Worm (Caenorhabditis elegans) whole organism, L3 larva: Measurements from ENCODE around the gene idpc-7.

Experiments used
- R02D3.7 ChIP-seq: fragments of 150-350 bp; optimal IDR thresholded peaks from 2 replicates; lab custom pipeline; 2014; ENCODE audit warnings: missing biosample characterization, missing genetic modification characterization
- aly-2 ChIP-seq: fragments of 150-350 bp; optimal IDR thresholded peaks from 2 replicates; lab custom pipeline; 2014; ENCODE audit warnings: missing biosample characterization, missing genetic modification characterization
- ama-1 ChIP-seq: fragments of 150-350 bp; optimal IDR thresholded peaks from 2 replicates; lab custom pipeline; 2018
- ceh-16 ChIP-seq: sonication (generic microtip); optimal IDR thresholded peaks from 2 replicates; lab custom pipeline; 2017; ENCODE audit warnings: missing biosample characterization, missing genetic modification characterization
- ceh-28 ChIP-seq: fragments of 150-350 bp; optimal IDR thresholded peaks from 2 replicates; lab custom pipeline; 2014; ENCODE audit warnings: missing biosample characterization, missing genetic modification reagents, missing genetic modification characterization
- ceh-82 ChIP-seq: fragments of 150-350 bp; optimal IDR thresholded peaks from 2 replicates; lab custom pipeline; 2014; ENCODE audit warnings: missing biosample characterization, missing genetic modification characterization
- daf-12 ChIP-seq: fragments of 150-350 bp; optimal IDR thresholded peaks from 2 replicates; lab custom pipeline; 2014; ENCODE audit warnings: missing biosample characterization, missing genetic modification reagents, missing genetic modification characterization
- egl-27 ChIP-seq: sonication (generic microtip); optimal IDR thresholded peaks from 4 replicates; lab custom pipeline; 2017; ENCODE audit warnings: missing biosample characterization, missing genetic modification reagents, missing genetic modification characterization
- elt-1 ChIP-seq: fragments of 150-350 bp; optimal IDR thresholded peaks from 2 replicates; lab custom pipeline; 2014; ENCODE audit warnings: missing biosample characterization, missing genetic modification characterization
- elt-2 ChIP-seq: sonication (generic microtip); optimal IDR thresholded peaks from 2 replicates; lab custom pipeline; 2016; ENCODE audit warnings: missing genetic modification reagents, mild to moderate bottlenecking, missing genetic modification characterization, missing compliant biosample characterization
- elt-3 ChIP-seq, 3 experiments: fragments of 150-350 bp in 1 of 3; sonication (generic microtip) in 2 of 3; optimal IDR thresholded peaks; 2 replicates in 2 of 3; 4 replicates in 1 of 3; lab custom pipeline; 2014 to 2017; ENCODE audit warnings: missing biosample characterization in 3 of 3, missing genetic modification characterization in 3 of 3
- eor-1 ChIP-seq, 2 experiments: fragments of 150-350 bp; optimal IDR thresholded peaks; 2 replicates each; lab custom pipeline; 2014 to 2018; ENCODE audit warnings: missing biosample characterization in 2 of 2, missing genetic modification characterization in 2 of 2
- fkh-10 ChIP-seq: sonication (generic microtip); optimal IDR thresholded peaks from 2 replicates; lab custom pipeline; 2017; ENCODE audit warnings: missing biosample characterization, missing genetic modification reagents, missing genetic modification characterization
- fos-1 ChIP-seq: fragments of 150-350 bp; optimal IDR thresholded peaks from 2 replicates; lab custom pipeline; 2014; ENCODE audit warnings: missing biosample characterization, missing genetic modification characterization
- hmg-11 ChIP-seq: sonication (generic microtip); optimal IDR thresholded peaks from 2 replicates; lab custom pipeline; 2016; ENCODE audit warnings: missing genetic modification characterization, missing compliant biosample characterization
- jun-1 ChIP-seq: fragments of 150-350 bp; optimal IDR thresholded peaks from 2 replicates; lab custom pipeline; 2014; ENCODE audit warnings: missing biosample characterization, missing genetic modification reagents, missing genetic modification characterization
- lin-15B ChIP-seq: fragments of 150-350 bp; optimal IDR thresholded peaks from 2 replicates; lab custom pipeline; 2014; ENCODE audit warnings: missing biosample characterization, missing genetic modification characterization
- lin-39 ChIP-seq: fragments of 150-350 bp; optimal IDR thresholded peaks from 2 replicates; lab custom pipeline; 2018; ENCODE audit warnings: missing biosample characterization, missing genetic modification reagents, missing genetic modification characterization
- lsy-12 ChIP-seq: sonication (generic microtip); optimal IDR thresholded peaks from 2 replicates; lab custom pipeline; 2016; ENCODE audit warnings: mild to moderate bottlenecking, missing genetic modification characterization, missing compliant biosample characterization
- mdl-1 ChIP-seq: fragments of 150-350 bp; optimal IDR thresholded peaks from 2 replicates; lab custom pipeline; 2014; ENCODE audit warnings: missing biosample characterization, missing genetic modification characterization
- mml-1 ChIP-seq: fragments of 150-350 bp; sonication (generic microtip); optimal IDR thresholded peaks from 3 replicates; lab custom pipeline; 2014; ENCODE audit warnings: missing biosample characterization, missing genetic modification characterization
- nfya-1 ChIP-seq: sonication (generic microtip); optimal IDR thresholded peaks from 2 replicates; lab custom pipeline; 2017; ENCODE audit warnings: missing genetic modification characterization, mild to moderate bottlenecking, missing compliant biosample characterization, antibody characterized with exemption, moderate library complexity; ENCODE audit not compliant: insufficient read depth
- nhr-11 ChIP-seq: fragments of 150-350 bp; optimal IDR thresholded peaks from 2 replicates; lab custom pipeline; 2014; ENCODE audit warnings: missing biosample characterization, missing genetic modification characterization
- nhr-23 ChIP-seq: fragments of 150-350 bp; optimal IDR thresholded peaks from 2 replicates; lab custom pipeline; 2014; ENCODE audit warnings: missing biosample characterization, missing genetic modification reagents, missing genetic modification characterization
- nhr-237 ChIP-seq: fragments of 150-350 bp; optimal IDR thresholded peaks from 2 replicates; lab custom pipeline; 2014; ENCODE audit warnings: missing biosample characterization, missing genetic modification characterization
- nhr-25 ChIP-seq: sonication (generic microtip); optimal IDR thresholded peaks from 2 replicates; lab custom pipeline; 2017; ENCODE audit warnings: missing biosample characterization, missing genetic modification characterization
- nhr-43 ChIP-seq: sonication (generic microtip); optimal IDR thresholded peaks from 2 replicates; lab custom pipeline; 2016; ENCODE audit warnings: mild to moderate bottlenecking, missing genetic modification characterization, missing compliant biosample characterization; ENCODE audit not compliant: poor library complexity, severe bottlenecking
- nhr-67 ChIP-seq: fragments of 150-350 bp; optimal IDR thresholded peaks from 2 replicates; lab custom pipeline; 2014; ENCODE audit warnings: missing biosample characterization, missing genetic modification characterization
- nhr-77 ChIP-seq: fragments of 150-350 bp; optimal IDR thresholded peaks from 2 replicates; lab custom pipeline; 2014; ENCODE audit warnings: missing biosample characterization, missing genetic modification characterization
- pqm-1 ChIP-seq: fragments of 150-350 bp; optimal IDR thresholded peaks from 2 replicates; lab custom pipeline; 2017; ENCODE audit warnings: missing biosample characterization, missing genetic modification characterization, inconsistent platforms
- sea-2 ChIP-seq: fragments of 150-350 bp; sonication (generic microtip); optimal IDR thresholded peaks from 4 replicates; lab custom pipeline; 2014; ENCODE audit warnings: missing biosample characterization, missing genetic modification reagents, missing genetic modification characterization
- skn-1 ChIP-seq: fragments of 150-350 bp; optimal IDR thresholded peaks from 2 replicates; lab custom pipeline; 2014; ENCODE audit warnings: missing biosample characterization, missing genetic modification characterization
- tbx-2 ChIP-seq: sonication (generic microtip); optimal IDR thresholded peaks from 2 replicates; lab custom pipeline; 2016; ENCODE audit warnings: mild to moderate bottlenecking, missing genetic modification characterization, missing compliant biosample characterization
- unc-39 ChIP-seq: sonication (generic microtip); optimal IDR thresholded peaks from 4 replicates; lab custom pipeline; 2017; ENCODE audit warnings: missing biosample characterization, missing genetic modification characterization
- zag-1 ChIP-seq: fragments of 150-350 bp; optimal IDR thresholded peaks from 2 replicates; lab custom pipeline; 2014; ENCODE audit warnings: missing biosample characterization, missing genetic modification characterization
- ztf-11 ChIP-seq: fragments of 150-350 bp; optimal IDR thresholded peaks from 2 replicates; lab custom pipeline; 2014; ENCODE audit warnings: missing biosample characterization, missing genetic modification characterization

Gene idpc-7

ce11 chrV:9629643-9630042, 10.8 kb upstream of the idpc-7 start, which contains the start of gene col-146:
Gene col-146, plus strand, starts transcription at chrV:9629943.
- no peak for TF ChIP-seq ama-1
- no peak for TF ChIP-seq nhr-67
- no peak for TF ChIP-seq skn-1
- TF ChIP-seq elt-2, result no peak
- TF ChIP-seq daf-12, result no peak
- TF ChIP-seq nhr-25 (tag; lab: Kevin White, UChicago), result peak; percentile 26
- TF ChIP-seq, all 47 proteins: peak for 1

- TF ChIP-seq zag-1 (tag; lab: Kevin White, UChicago) (no peak), nhr-43 (no peak), eor-1 (tag; optimal IDR thresholded peaks at IDR 0.05; lab: Kevin White, UChicago) (no peak), jun-1 (tag; lab: Kevin White, UChicago) (no peak), lin-15B (tag; lab: Kevin White, UChicago) (no peak), mml-1 (tag; lab: Kevin White, UChicago) (no peak), ama-1 (no peak), elt-3 (tag; optimal IDR thresholded peaks at IDR 0.05; lab: Kevin White, UChicago) (no peak), lin-39 (tag; lab: Kevin White, UChicago) (no peak), skn-1 (no peak), egl-27 (tag; lab: Kevin White, UChicago) (no peak), unc-39 (tag; lab: Kevin White, UChicago) (no peak), elt-1 (tag; lab: Kevin White, UChicago) (no peak), ztf-11 (tag; lab: Kevin White, UChicago) (no peak), hmg-11 (tag; lab: Kevin White, UChicago) (no peak), nhr-11 (no peak)
Observed at ce11 chrV:9629114-9629513, 10.3 kb upstream of the idpc-7 start, which contains the start of gene idpc-3. Gene idpc-3, minus strand, starts transcription at chrV:9629214.

ce11 chrV:9628603-9629002, 9.8 kb upstream of the idpc-7 start:
- TF ChIP-seq nhr-77 (tag; lab: Kevin White, UChicago) (no peak), daf-12 (no peak), nhr-23 (tag; lab: Kevin White, UChicago) (no peak), unc-39 (tag; lab: Kevin White, UChicago) (no peak), nhr-237 (tag; lab: Kevin White, UChicago) (no peak), mdl-1 (tag; lab: Kevin White, UChicago) (no peak), ceh-82 (tag; lab: Kevin White, UChicago) (no peak), fos-1 (no peak), zag-1 (tag; lab: Kevin White, UChicago) (no peak), lin-39 (tag; lab: Kevin White, UChicago) (no peak), hmg-11 (tag; lab: Kevin White, UChicago) (no peak), lin-15B (tag; lab: Kevin White, UChicago) (no peak), jun-1 (tag; lab: Kevin White, UChicago) (no peak), elt-2 (no peak)
- TF ChIP-seq, all 47 proteins: peak for 0

- TF ChIP-seq hmg-11 (tag; lab: Kevin White, UChicago), result no peak
- no peak for TF ChIP-seq tbx-2 (tag; lab: Kevin White, UChicago)
- TF ChIP-seq lsy-12 (tag; lab: Kevin White, UChicago), result no peak
- no peak for TF ChIP-seq ztf-11 (tag; lab: Kevin White, UChicago)
- TF ChIP-seq ceh-16 (tag; lab: Kevin White, UChicago), result no peak
- TF ChIP-seq nhr-25 (tag; lab: Kevin White, UChicago), result no peak
- TF ChIP-seq nhr-23 (tag; lab: Kevin White, UChicago), result no peak
- no peak for TF ChIP-seq ceh-28 (tag; lab: Kevin White, UChicago)
- TF ChIP-seq nhr-77 (tag; lab: Kevin White, UChicago), result no peak
- TF ChIP-seq nfya-1 (tag; lab: Kevin White, UChicago), result no peak
- TF ChIP-seq fkh-10, result no peak
- TF ChIP-seq ama-1, result no peak
- no peak for TF ChIP-seq sea-2 (GFP tag; lab: Kevin White, UChicago)
- no peak for TF ChIP-seq nhr-43
- TF ChIP-seq fos-1, result no peak
- no peak for TF ChIP-seq R02D3.7 (tag; lab: Kevin White, UChicago)
- no peak for TF ChIP-seq nhr-237 (tag; lab: Kevin White, UChicago)
- TF ChIP-seq pqm-1 (tag; lab: Kevin White, UChicago), result no peak
- TF ChIP-seq jun-1 (tag; lab: Kevin White, UChicago), result no peak
- TF ChIP-seq aly-2 (tag; lab: Kevin White, UChicago), result no peak
Observed at ce11 chrV:9625604-9626446, 7.0 kb upstream of the idpc-7 start, which contains the start of gene T06E4.7. Gene T06E4.7, plus strand, starts transcription at chrV:9626396.
